Fruit fly (Drosophila melanogaster) whole organism, embryonic: ENCODE results near the gene Synd.

Experiments used
- Atf3 ChIP-seq: fragments of 200-800 bp; sonication (Bioruptor generic); optimal IDR thresholded peaks from 3 replicates; lab custom pipeline; 2016; ENCODE audit warnings: missing biosample characterization, missing genetic modification characterization
- Bdp1 ChIP-seq: fragments of 200-800 bp; sonication (Bioruptor generic); optimal IDR thresholded peaks from 3 replicates; lab custom pipeline; 2016; ENCODE audit warnings: missing biosample characterization, missing genetic modification characterization
- CG10543 ChIP-seq: fragments of 200-800 bp; sonication (Bioruptor generic); optimal IDR thresholded peaks from 3 replicates; lab custom pipeline; 2017; ENCODE audit warnings: missing biosample characterization, mild to moderate bottlenecking, missing genetic modification characterization, moderate library complexity
- CG13287 ChIP-seq: fragments of 200-800 bp; sonication (Bioruptor generic); IDR thresholded peaks from 2 replicates; pipeline ENCODE4 v1.3.6; 2022; ENCODE audit warnings: missing biosample characterization, missing genetic modification characterization; ENCODE audit not compliant: partially characterized antibody
- CG14860 ChIP-seq: fragments of 200-800 bp; sonication (Bioruptor generic); IDR thresholded peaks from 3 replicates; pipeline ENCODE4 v1.3.6; 2022; ENCODE audit warnings: missing biosample characterization, missing genetic modification characterization; ENCODE audit not compliant: partially characterized antibody
- CG1529 ChIP-seq: fragments of 200-800 bp; sonication (Bioruptor generic); optimal IDR thresholded peaks from 3 replicates; lab custom pipeline; 2018; ENCODE audit warnings: missing biosample characterization, missing genetic modification characterization
- CG17328 ChIP-seq: fragments of 200-800 bp; sonication (Bioruptor generic); IDR thresholded peaks from 2 replicates; pipeline ENCODE4 v1.3.6; 2022; ENCODE audit warnings: missing biosample characterization, missing genetic modification characterization
- CG17612 ChIP-seq: fragments of 200-800 bp; sonication (Bioruptor generic); IDR thresholded peaks from 2 replicates; pipeline ENCODE4 v1.3.6; 2022; ENCODE audit warnings: missing biosample characterization, missing genetic modification characterization
- CG17829 ChIP-seq: fragments of 200-800 bp; optimal IDR thresholded peaks from 2 replicates; lab custom pipeline; 2019; ENCODE audit warnings: missing biosample characterization, mild to moderate bottlenecking, missing genetic modification characterization, moderate library complexity
- CG2712 ChIP-seq: fragments of 200-800 bp; optimal IDR thresholded peaks from 3 replicates; lab custom pipeline; 2019; ENCODE audit warnings: missing biosample characterization, mild to moderate bottlenecking, missing genetic modification characterization, moderate library complexity
- CG33557 ChIP-seq: fragments of 200-800 bp; sonication (Bioruptor generic); optimal IDR thresholded peaks from 2 replicates; lab custom pipeline; 2019; ENCODE audit warnings: missing biosample characterization, mild to moderate bottlenecking, missing genetic modification characterization, moderate library complexity
- CG3838 ChIP-seq: fragments of 200-800 bp; sonication (Bioruptor generic); optimal IDR thresholded peaks from 3 replicates; lab custom pipeline; 2016; ENCODE audit warnings: missing biosample characterization, missing genetic modification characterization
- CG5180 ChIP-seq: fragments of 200-800 bp; sonication (Bioruptor generic); optimal IDR thresholded peaks from 3 replicates; lab custom pipeline; 2017; ENCODE audit warnings: missing biosample characterization, missing genetic modification characterization, mild to moderate bottlenecking, moderate library complexity, missing genetic modification reagents
- CG6689 ChIP-seq: fragments of 200-800 bp; sonication (Bioruptor generic); IDR thresholded peaks from 2 replicates; pipeline ENCODE4 v1.3.6; 2022; ENCODE audit warnings: missing biosample characterization, missing genetic modification characterization
- CG7745 ChIP-seq: fragments of 200-800 bp; sonication (Bioruptor generic); optimal IDR thresholded peaks from 2 replicates; lab custom pipeline; 2018; ENCODE audit warnings: missing biosample characterization, mild to moderate bottlenecking, missing genetic modification characterization, moderate library complexity
- CG7963 ChIP-seq: fragments of 200-800 bp; sonication (Bioruptor generic); IDR thresholded peaks from 3 replicates; pipeline ENCODE4 v1.3.6; 2022; ENCODE audit warnings: missing biosample characterization, missing genetic modification characterization; ENCODE audit not compliant: partially characterized antibody
- CG8388 ChIP-seq: fragments of 200-800 bp; sonication (Bioruptor generic); optimal IDR thresholded peaks from 2 replicates; lab custom pipeline; 2019; ENCODE audit warnings: missing biosample characterization, mild to moderate bottlenecking, missing genetic modification characterization, moderate library complexity
- CG9437 ChIP-seq: fragments of 200-800 bp; sonication (Bioruptor generic); optimal IDR thresholded peaks from 2 replicates; lab custom pipeline; 2018; ENCODE audit warnings: missing biosample characterization, mild to moderate bottlenecking, missing genetic modification characterization
- Deaf1 ChIP-seq: fragments of 200-800 bp; optimal IDR thresholded peaks from 3 replicates; lab custom pipeline; 2019; ENCODE audit warnings: missing biosample characterization, mild to moderate bottlenecking, missing genetic modification characterization, moderate library complexity
- Dll ChIP-seq: fragments of 200-800 bp; sonication (Bioruptor generic); IDR thresholded peaks from 4 replicates; pipeline ENCODE4 v1.3.6; 2022; ENCODE audit warnings: missing biosample characterization, missing genetic modification characterization; ENCODE audit not compliant: partially characterized antibody
- Dref ChIP-seq: fragments of 200-800 bp; sonication (Bioruptor generic); IDR thresholded peaks from 2 replicates; pipeline ENCODE4 v1.3.6; 2022; ENCODE audit warnings: missing biosample characterization, missing genetic modification characterization
- ERR ChIP-seq: fragments of 200-800 bp; sonication (Bioruptor generic); optimal IDR thresholded peaks from 2 replicates; lab custom pipeline; 2016; ENCODE audit warnings: missing biosample characterization, missing genetic modification characterization
- HHEX ChIP-seq: fragments of 200-800 bp; sonication (Bioruptor generic); optimal IDR thresholded peaks from 3 replicates; lab custom pipeline; 2017; ENCODE audit warnings: missing biosample characterization, mild to moderate bottlenecking, missing genetic modification characterization, missing genetic modification reagents
- Hand ChIP-seq: fragments of 200-800 bp; sonication (Bioruptor generic); optimal IDR thresholded peaks from 2 replicates; lab custom pipeline; 2017; ENCODE audit warnings: mild to moderate bottlenecking, missing biosample characterization, missing genetic modification reagents, missing genetic modification characterization
- HmgZ ChIP-seq: fragments of 200-800 bp; sonication (Bioruptor generic); optimal IDR thresholded peaks from 2 replicates; lab custom pipeline; 2018; ENCODE audit warnings: missing biosample characterization, mild to moderate bottlenecking, missing genetic modification characterization
- Hr78 ChIP-seq, 2 experiments: fragments of 200-800 bp in 1 of 2; fragments of >200 bp in 1 of 2; sonication (Bioruptor generic) in 1 of 2; optimal IDR thresholded peaks; 2 replicates each; lab custom pipeline; 2017 to 2019; ENCODE audit warnings: missing biosample characterization in 2 of 2, missing genetic modification characterization in 2 of 2, mild to moderate bottlenecking in 1 of 2, moderate library complexity in 1 of 2
- Mad ChIP-seq: fragments of 200-800 bp; sonication (Bioruptor generic); optimal IDR thresholded peaks from 2 replicates; lab custom pipeline; 2016; ENCODE audit warnings: missing biosample characterization, missing genetic modification characterization
- Oli ChIP-seq: fragments of 200-800 bp; sonication (Bioruptor generic); optimal IDR thresholded peaks from 2 replicates; lab custom pipeline; 2018; ENCODE audit warnings: missing biosample characterization, mild to moderate bottlenecking, missing genetic modification characterization, moderate library complexity
- Taf1 ChIP-seq: fragments of 200-800 bp; sonication (Bioruptor generic); IDR thresholded peaks from 2 replicates; pipeline ENCODE4 v1.3.6; 2022; ENCODE audit warnings: missing biosample characterization, missing genetic modification characterization
- Usf ChIP-seq: fragments of 200-800 bp; sonication (Bioruptor generic); optimal IDR thresholded peaks from 2 replicates; lab custom pipeline; 2017; ENCODE audit warnings: missing genotype, missing biosample characterization, missing genetic modification characterization
- ac ChIP-seq: fragments of 200-800 bp; sonication (Bioruptor generic); optimal IDR thresholded peaks from 3 replicates; lab custom pipeline; 2017; ENCODE audit warnings: missing biosample characterization, mild to moderate bottlenecking, missing genetic modification characterization
- ase ChIP-seq: fragments of 200-800 bp; sonication (Bioruptor generic); IDR thresholded peaks from 3 replicates; pipeline ENCODE4 v1.3.6; 2022; ENCODE audit warnings: missing biosample characterization, missing genetic modification characterization
- ash1 ChIP-seq: fragments of 200-800 bp; sonication (Bioruptor generic); optimal IDR thresholded peaks from 2 replicates; lab custom pipeline; 2018; ENCODE audit warnings: missing biosample characterization, mild to moderate bottlenecking, missing genetic modification characterization
- cg ChIP-seq: fragments of 200-800 bp; sonication (Bioruptor generic); optimal IDR thresholded peaks from 3 replicates; lab custom pipeline; 2019; ENCODE audit warnings: missing biosample characterization, mild to moderate bottlenecking, missing genetic modification characterization, moderate library complexity
- chn ChIP-seq: fragments of 200-800 bp; sonication (Bioruptor generic); optimal IDR thresholded peaks from 2 replicates; lab custom pipeline; 2016; ENCODE audit warnings: missing biosample characterization, missing genetic modification characterization
- dmrt99B ChIP-seq: fragments of 200-800 bp; sonication (Bioruptor generic); optimal IDR thresholded peaks from 2 replicates; lab custom pipeline; 2018; ENCODE audit warnings: missing biosample characterization, mild to moderate bottlenecking, missing genetic modification characterization, moderate library complexity
- fd102C ChIP-seq: fragments of 200-800 bp; sonication (Bioruptor generic); optimal IDR thresholded peaks from 2 replicates; lab custom pipeline; 2018; ENCODE audit warnings: missing biosample characterization, mild to moderate bottlenecking, missing genetic modification characterization, moderate library complexity
- fru ChIP-seq: fragments of >200 bp; optimal IDR thresholded peaks from 2 replicates; lab custom pipeline; 2017
- kni ChIP-seq: fragments of 200-800 bp; sonication (Bioruptor generic); optimal IDR thresholded peaks from 3 replicates; lab custom pipeline; 2017; ENCODE audit warnings: mild to moderate bottlenecking, missing biosample characterization, missing genetic modification reagents, missing genetic modification characterization
- lbe ChIP-seq: fragments of 200-800 bp; sonication (Bioruptor generic); optimal IDR thresholded peaks from 2 replicates; lab custom pipeline; 2016; ENCODE audit warnings: missing biosample characterization, mild to moderate bottlenecking, missing genetic modification characterization
- lilli ChIP-seq: fragments of 200-800 bp; sonication (Bioruptor generic); optimal IDR thresholded peaks from 3 replicates; lab custom pipeline; 2016; ENCODE audit warnings: missing biosample characterization, missing genetic modification characterization
- mam ChIP-seq: fragments of 200-800 bp; sonication (Bioruptor generic); optimal IDR thresholded peaks from 3 replicates; lab custom pipeline; 2016; ENCODE audit warnings: missing biosample characterization, missing genetic modification characterization
- onecut ChIP-seq: fragments of 200-800 bp; sonication (Bioruptor generic); IDR thresholded peaks from 2 replicates; pipeline ENCODE4 v1.3.6; 2022; ENCODE audit warnings: missing biosample characterization, missing genetic modification characterization
- otp ChIP-seq: fragments of 200-800 bp; sonication (Bioruptor generic); IDR thresholded peaks from 3 replicates; pipeline ENCODE4, ENCODE4 v1.3.6; 2022; ENCODE audit warnings: missing biosample characterization, missing genetic modification characterization
- prd ChIP-seq, 3 experiments: fragments of >200 bp in 2 of 3; fragments of 200-800 bp in 1 of 3; sonication (Bioruptor generic) in 1 of 3; optimal IDR thresholded peaks in 2 of 3; IDR thresholded peaks in 1 of 3; 2 replicates in 2 of 3; 3 replicates in 1 of 3; pipeline versions ENCODE4 v1.3.6 to Lab custom; 2017 to 2022; ENCODE audit warnings: missing biosample characterization in 1 of 3, missing genetic modification characterization in 1 of 3
- slp2 ChIP-seq: fragments of 200-800 bp; sonication (Bioruptor generic); optimal IDR thresholded peaks from 2 replicates; lab custom pipeline; 2016; ENCODE audit warnings: missing biosample characterization, missing genetic modification characterization
- stc ChIP-seq: fragments of 200-800 bp; sonication (Bioruptor generic); IDR thresholded peaks from 2 replicates; pipeline ENCODE4 v1.3.6; 2022; ENCODE audit warnings: missing biosample characterization, missing genetic modification characterization
- trem ChIP-seq: fragments of 200-800 bp; optimal IDR thresholded peaks from 3 replicates; lab custom pipeline; 2019; ENCODE audit warnings: missing biosample characterization, mild to moderate bottlenecking, missing genetic modification characterization, moderate library complexity
- yki ChIP-seq: fragments of >200 bp; optimal IDR thresholded peaks from 3 replicates; lab custom pipeline; 2018

Synd gene

dm6 chr3R:20832689-20833524, at the start of gene Synd (continued):
- TF ChIP-seq Deaf1 (tag; lab: Kevin White, UChicago) (peak; percentile 68), otp (GFP tag; lab: Robert Waterston, UW) (0 out of 3 replicates have a peak, but pooled peaks have one; percentile 15), Hr78 (GFP tag; optimal IDR thresholded peaks at IDR 0.05; lab: Kevin White, UChicago) (peak in 1 of 2 experiments; percentile 85), CG13287 (peak; percentile 45), Taf1 (no peak), Hand (GFP tag; lab: Kevin White, UChicago) (no peak), CG33557 (GFP tag; lab: Kevin White, UChicago) (peak; percentile 10), onecut (GFP tag; lab: Robert Waterston, UW) (no peak), ERR (GFP tag; lab: Kevin White, UChicago) (no peak), CG9437 (no peak), stc (GFP tag; lab: Robert Waterston, UW) (peak; percentile 14; the same call in 1 of the 2 replicates), slp2 (GFP tag; lab: Kevin White, UChicago) (no peak), Oli (tag; lab: Kevin White, UChicago) (no peak), CG8388 (GFP tag; lab: Kevin White, UChicago) (peak; percentile 4), CG3838 (GFP tag; lab: Kevin White, UChicago) (no peak), CG6689 (0 out of 2 replicates have a peak, but pooled peaks have one; percentile 17), prd (optimal IDR thresholded peaks at IDR 0.05; lab: Kevin White, UChicago) (no peak), prd (GFP tag; IDR thresholded peaks at IDR 0.05; lab: Robert Waterston, UW) (no peak), HmgZ (peak; percentile 28), yki (lab: Kevin White, UChicago) (no peak), ash1 (GFP tag; lab: Kevin White, UChicago) (no peak), cg (GFP tag; lab: Kevin White, UChicago) (peak; percentile 96), Mad (no peak), Usf (GFP tag; lab: Kevin White, UChicago) (no peak), dmrt99B (tag; lab: Kevin White, UChicago) (no peak), chn (GFP tag; lab: Kevin White, UChicago) (no peak), CG1529 (GFP tag; lab: Kevin White, UChicago) (no peak), kni (peak; percentile 71), ac (no peak), CG7745 (tag; lab: Kevin White, UChicago) (no peak), CG10543 (GFP tag; lab: Kevin White, UChicago) (peak; percentile 68), Bdp1 (GFP tag; lab: Kevin White, UChicago) (no peak), fd102C (GFP tag; lab: Kevin White, UChicago) (no peak), CG5180 (GFP tag; lab: Kevin White, UChicago) (peak; percentile 34), lilli (GFP tag; lab: Kevin White, UChicago) (peak; percentile 18), CG17328 (no peak), CG17829 (tag; lab: Kevin White, UChicago) (no peak), CG7963 (GFP tag; lab: Robert Waterston, UW) (no peak), CG17612 (GFP tag; lab: Robert Waterston, UW) (no peak), lbe (no peak), mam (GFP tag; lab: Kevin White, UChicago) (no peak), Atf3 (GFP tag; lab: Kevin White, UChicago) (no peak), CG14860 (no peak), fru (lab: Kevin White, UChicago) (no peak), Dref (GFP tag; lab: Robert Waterston, UW) (no peak), ase (GFP tag; lab: Robert Waterston, UW) (no peak), trem (tag; lab: Kevin White, UChicago) (peak; percentile 33), CG2712 (tag; lab: Kevin White, UChicago) (peak; percentile 11), Dll (GFP tag; lab: Robert Waterston, UW) (no peak), HHEX (GFP tag; lab: Kevin White, UChicago) (no peak)
